Worm (Caenorhabditis elegans) whole organism, L4/young adult: Measurements from ENCODE around the gene eat-17.

Experiments used
- W03F9.2 ChIP-seq: fragments of 150-350 bp; optimal IDR thresholded peaks from 2 replicates; lab custom pipeline; 2014; ENCODE audit warnings: missing biosample characterization, missing genetic modification characterization
- dao-5 ChIP-seq: sonication (generic microtip); optimal IDR thresholded peaks from 2 replicates; lab custom pipeline; 2016; ENCODE audit warnings: missing genotype, missing genetic modification characterization, moderate library complexity, missing compliant biosample characterization
- him-1 ChIP-seq: sonication (generic microtip); optimal IDR thresholded peaks from 2 replicates; lab custom pipeline; 2016; ENCODE audit warnings: missing genotype, missing genetic modification reagents, missing genetic modification characterization, missing compliant biosample characterization

The eat-17 gene

ce11 chrX:16413208-16413995 lies 3.2 kb downstream of the eat-17 start:
- TF ChIP-seq W03F9.2 (tag; lab: Kevin White, UChicago): no peak
- TF ChIP-seq him-1 (tag; lab: Kevin White, UChicago): no peak
- no peak for TF ChIP-seq dao-5 (tag; lab: Kevin White, UChicago)

- TF ChIP-seq W03F9.2 (tag; lab: Kevin White, UChicago) (no peak), him-1 (tag; lab: Kevin White, UChicago) (no peak), dao-5 (tag; lab: Kevin White, UChicago) (no peak)
These were observed 4.7 kb downstream of the eat-17 start for ce11 chrX:16411985-16412384.

DNA sequence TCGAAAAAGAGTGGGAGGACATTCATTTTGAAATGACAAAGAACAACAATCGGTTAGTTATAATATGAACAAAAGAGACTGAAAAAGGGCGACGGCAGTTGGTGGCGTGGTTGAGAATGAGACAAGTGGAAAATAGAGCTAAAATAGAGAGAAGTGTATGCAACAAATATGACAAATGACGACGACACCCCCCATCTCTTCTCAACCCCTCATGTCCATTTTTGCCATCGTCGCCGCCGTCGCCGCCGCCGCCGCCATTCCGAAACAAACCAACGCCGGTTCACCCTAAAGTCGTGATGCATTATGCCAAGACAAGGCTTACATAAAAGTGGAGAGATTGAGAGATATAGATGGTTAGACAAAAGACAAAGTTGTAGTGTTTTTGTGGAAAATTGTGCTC lies 7.4 kb downstream of the eat-17 start:
- TF ChIP-seq W03F9.2 (tag; lab: Kevin White, UChicago) (no peak), dao-5 (tag; lab: Kevin White, UChicago) (no peak), him-1 (tag; lab: Kevin White, UChicago) (no peak)

- TF ChIP-seq him-1 (tag; lab: Kevin White, UChicago) (no peak), dao-5 (tag; lab: Kevin White, UChicago) (no peak), W03F9.2 (tag; lab: Kevin White, UChicago) (no peak)
These were observed 10.0 kb downstream of the eat-17 start for ce11 chrX:16406632-16407031.

ce11 chrX:16404815-16405214 lies 11.8 kb downstream of the eat-17 start:
- peak; percentile 3 for TF ChIP-seq W03F9.2 (tag; lab: Kevin White, UChicago)
- no peak for TF ChIP-seq him-1 (tag; lab: Kevin White, UChicago)

ce11 chrX:16403424-16403823 lies 13.2 kb downstream of the eat-17 start:
- TF ChIP-seq him-1 (tag; lab: Kevin White, UChicago) (no peak), dao-5 (tag; lab: Kevin White, UChicago) (no peak), W03F9.2 (tag; lab: Kevin White, UChicago) (no peak)

DNA sequence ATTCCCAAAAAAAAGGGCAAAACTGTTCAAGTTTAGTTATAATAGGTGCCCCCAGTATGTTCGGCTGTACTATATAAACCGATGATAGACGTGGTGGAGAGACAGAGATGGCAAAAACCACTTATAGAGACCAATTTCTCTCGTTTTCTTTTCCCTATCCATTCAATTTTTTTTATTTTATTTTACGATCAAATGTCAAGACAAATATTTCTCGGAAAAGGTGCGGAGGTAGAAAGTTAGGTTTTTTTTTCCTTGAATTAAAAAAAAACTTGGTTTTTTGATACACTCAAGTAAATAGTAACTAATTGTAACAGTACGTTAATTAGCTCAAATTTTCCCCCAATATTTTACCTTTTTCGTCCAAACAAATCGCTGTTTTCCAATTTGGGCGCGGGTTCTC lies 13.9 kb downstream of the eat-17 start:
- no peak for TF ChIP-seq dao-5 (tag; lab: Kevin White, UChicago)
- TF ChIP-seq him-1 (tag; lab: Kevin White, UChicago): no peak
- no peak for TF ChIP-seq W03F9.2 (tag; lab: Kevin White, UChicago)

ce11 chrX:16402303-16402702 lies 14.3 kb downstream of the eat-17 start:
- TF ChIP-seq him-1 (tag; lab: Kevin White, UChicago) (no peak), W03F9.2 (tag; lab: Kevin White, UChicago) (no peak), dao-5 (tag; lab: Kevin White, UChicago) (no peak)

- TF ChIP-seq dao-5 (tag; lab: Kevin White, UChicago) (no peak), W03F9.2 (tag; lab: Kevin White, UChicago) (no peak), him-1 (tag; lab: Kevin White, UChicago) (no peak)
These were observed 15.7 kb downstream of the eat-17 start for ce11 chrX:16400897-16401296.

ce11 chrX:16398420-16398925 lies 18.2 kb downstream of the eat-17 start, which contains the start of gene F01G12.18:
F01G12.18 (minus strand) TSS chrX:16398470.
- no peak for TF ChIP-seq dao-5 (tag; lab: Kevin White, UChicago)
- no peak for TF ChIP-seq W03F9.2 (tag; lab: Kevin White, UChicago)
- TF ChIP-seq him-1 (tag; lab: Kevin White, UChicago): no peak

DNA sequence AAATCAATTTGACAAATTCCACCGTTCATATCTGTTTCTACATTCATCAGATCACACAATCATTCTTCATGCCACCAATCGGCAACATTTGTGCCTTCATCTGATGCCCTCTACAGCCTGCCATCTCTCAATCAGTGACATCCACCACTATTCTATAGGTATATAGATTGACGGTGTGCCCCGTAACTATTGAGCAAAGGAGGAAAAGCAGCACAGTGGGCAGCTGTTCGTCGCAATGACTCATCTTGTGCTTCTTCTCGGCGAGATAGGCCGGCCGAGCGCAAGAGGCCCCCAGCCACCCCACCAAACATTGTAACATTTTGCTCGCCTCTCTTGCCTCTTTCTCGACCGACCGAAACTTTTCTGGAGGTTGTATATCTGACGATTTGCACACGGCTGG lies 24.5 kb downstream of the eat-17 start:
- TF ChIP-seq dao-5 (tag; lab: Kevin White, UChicago): no peak

- TF ChIP-seq him-1 (tag; lab: Kevin White, UChicago) (no peak), dao-5 (tag; lab: Kevin White, UChicago) (no peak), W03F9.2 (tag; lab: Kevin White, UChicago) (no peak)
These were observed 25.5 kb downstream of the eat-17 start for ce11 chrX:16391110-16391509.

ce11 chrX:16389973-16390372 lies 26.7 kb downstream of the eat-17 start:
- no peak for TF ChIP-seq dao-5 (tag; lab: Kevin White, UChicago)
- TF ChIP-seq W03F9.2 (tag; lab: Kevin White, UChicago): no peak
- no peak for TF ChIP-seq him-1 (tag; lab: Kevin White, UChicago)

DNA sequence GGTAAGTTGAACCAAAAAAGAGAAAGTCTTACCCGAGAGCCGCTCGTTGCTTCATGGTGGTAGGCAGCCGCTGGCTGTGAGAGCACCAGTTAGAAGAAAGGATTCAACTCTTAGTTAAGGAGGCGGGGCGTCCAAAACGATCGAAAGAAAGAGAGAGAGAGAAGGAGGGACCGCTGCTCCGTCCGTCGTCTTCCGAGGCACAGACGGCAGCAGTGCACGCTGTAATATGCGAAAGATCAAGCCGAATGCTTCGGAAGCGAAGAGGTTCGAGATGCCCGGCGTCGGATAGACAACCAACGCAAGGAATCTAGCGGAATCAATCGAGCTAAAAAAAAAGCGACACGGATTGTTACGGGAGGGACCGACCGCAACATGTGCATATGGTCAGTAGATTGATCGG lies 27.4 kb downstream of the eat-17 start, which contains the start of gene let-2:
Gene let-2, minus strand, starts transcription at position 68 of the 400 bp plus-strand sequence.
- TF ChIP-seq W03F9.2 (tag; lab: Kevin White, UChicago) (no peak), him-1 (tag; lab: Kevin White, UChicago) (no peak), dao-5 (tag; lab: Kevin White, UChicago) (no peak)
